Fruit fly (Drosophila melanogaster): Measurements from ENCODE around the gene Ttc19.

Gene Ttc19

DNA sequence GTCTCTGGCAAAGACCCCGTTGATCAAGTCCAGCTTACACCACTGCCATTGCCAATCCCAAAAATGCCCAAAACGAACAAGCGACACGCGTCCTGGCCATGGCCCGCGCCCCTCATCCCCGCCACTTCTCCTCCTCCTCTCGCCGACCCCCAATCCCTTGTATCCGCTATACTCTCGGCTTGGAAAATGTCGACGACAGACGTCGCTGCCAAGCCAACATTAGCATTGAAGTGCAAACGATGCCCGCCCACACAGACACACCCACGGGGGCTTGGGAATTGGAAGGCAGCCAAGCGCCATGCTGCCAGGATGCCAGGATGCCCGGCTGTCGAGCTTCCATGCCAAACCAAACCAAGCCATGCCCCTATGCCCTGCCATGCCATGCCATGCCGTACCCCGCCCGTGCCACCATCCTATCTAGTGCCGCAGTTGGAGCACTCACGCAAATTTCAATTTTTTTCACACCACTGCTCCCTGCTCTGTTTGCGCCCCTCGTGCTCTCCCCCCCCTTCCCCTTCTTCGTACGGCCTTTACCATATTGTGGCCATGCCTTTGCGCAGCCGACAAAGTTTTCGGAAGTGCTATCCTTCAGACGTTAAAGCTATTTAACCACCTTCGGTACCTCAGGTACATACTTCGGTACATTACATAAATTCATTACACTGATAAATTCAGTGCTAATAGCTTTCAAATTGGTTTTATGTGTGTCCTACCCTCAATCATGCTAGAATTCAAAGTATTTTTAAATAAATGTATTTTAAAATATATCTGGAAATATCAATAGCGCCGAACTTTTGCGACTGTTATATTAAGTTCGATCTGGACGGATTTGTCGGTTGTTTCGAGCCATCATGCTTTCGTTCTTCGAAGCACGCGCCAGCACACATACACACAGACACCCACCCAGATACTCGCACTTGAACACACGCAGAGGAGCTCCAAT is 23.4 kb downstream of the Ttc19 start (continued):
- peak; percentile 57 for TF ChIP-seq CG11762 (GFP tag; optimal IDR thresholded peaks at IDR 0.05; ENCODE audit: insufficient read depth)
- peak; percentile 71 for TF ChIP-seq Hr4 (GFP tag; optimal IDR thresholded peaks at IDR 0.05)
- TF ChIP-seq CG1621 (tag; optimal IDR thresholded peaks at IDR 0.05), result peak; percentile 81
- peak; percentile 92 to 96 for TF ChIP-seq ss (GFP tag; optimal IDR thresholded peaks at IDR 0.05)
- TF ChIP-seq Sox14 (GFP tag; optimal IDR thresholded peaks at IDR 0.05), result peak; percentile 88
- TF ChIP-seq eg (GFP tag; IDR thresholded peaks at IDR 0.05), result peak; percentile 53; the same call in 2 of the 3 replicates
- TF ChIP-seq CG8319 (GFP tag; optimal IDR thresholded peaks at IDR 0.05), result peak; percentile 56
- TF ChIP-seq net (GFP tag; optimal IDR thresholded peaks at IDR 0.05), result peak; percentile 72
- TF ChIP-seq topi (GFP tag; optimal IDR thresholded peaks at IDR 0.05), result peak; percentile 81
- peak; percentile 65 for TF ChIP-seq CG4318 (GFP tag; optimal IDR thresholded peaks at IDR 0.05)
- TF ChIP-seq dsx (GFP tag; optimal IDR thresholded peaks at IDR 0.05; ENCODE audit: poor library complexity, severe bottlenecking), result peak; percentile 84
- peak; percentile 61 for TF ChIP-seq Blimp-1 (GFP tag; optimal IDR thresholded peaks at IDR 0.05)
- TF ChIP-seq CG3032 (tag; optimal IDR thresholded peaks at IDR 0.05), result peak; percentile 90
- TF ChIP-seq Smox (GFP tag; optimal IDR thresholded peaks at IDR 0.05), result peak; percentile 78
- TF ChIP-seq pdm3 (GFP tag; optimal IDR thresholded peaks at IDR 0.05), result peak; percentile 84
- TF ChIP-seq CG6276 (GFP tag; optimal IDR thresholded peaks at IDR 0.05), result peak; percentile 72
- peak; percentile 84 for TF ChIP-seq OdsH (GFP tag; optimal IDR thresholded peaks at IDR 0.05)
- TF ChIP-seq fkh (GFP tag; optimal IDR thresholded peaks at IDR 0.05), result peak; percentile 29
- peak; percentile 72 for TF ChIP-seq CG31627 (GFP tag; optimal IDR thresholded peaks at IDR 0.05)
- TF ChIP-seq fd59A (GFP tag; optimal IDR thresholded peaks at IDR 0.05), result peak; percentile 87
- peak; percentile 71 for TF ChIP-seq cyc (GFP tag; optimal IDR thresholded peaks at IDR 0.05)
- TF ChIP-seq Ets21C (GFP tag; optimal IDR thresholded peaks at IDR 0.05), result peak; percentile 65
- peak; percentile 84 for TF ChIP-seq Met (GFP tag; optimal IDR thresholded peaks at IDR 0.05)

DNA sequence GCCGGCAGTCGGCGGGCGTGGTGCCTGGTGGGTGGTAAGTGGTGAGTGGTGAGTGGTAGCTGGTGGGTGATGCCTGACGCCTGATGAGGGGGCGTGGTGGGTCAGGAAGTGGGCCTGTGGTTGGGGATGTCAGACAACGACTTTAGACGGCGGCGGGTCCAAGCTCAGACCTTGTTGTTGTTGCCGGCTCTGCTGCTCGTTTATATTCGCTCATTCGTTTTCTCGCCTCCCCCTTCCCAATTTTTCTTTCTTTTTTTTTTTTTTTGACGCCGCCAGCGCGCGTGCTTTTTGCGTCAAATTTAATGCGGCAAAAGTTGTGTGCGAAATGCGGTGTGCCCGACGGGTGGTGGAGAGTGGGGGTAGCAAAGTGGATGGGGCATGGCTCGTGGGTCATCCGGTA is 25.3 kb downstream of the Ttc19 start:
- no peak for TF ChIP-seq Sox14 (GFP tag; optimal IDR thresholded peaks at IDR 0.05)
- TF ChIP-seq Hr39 (GFP tag; optimal IDR thresholded peaks at IDR 0.05), result no peak

DNA sequence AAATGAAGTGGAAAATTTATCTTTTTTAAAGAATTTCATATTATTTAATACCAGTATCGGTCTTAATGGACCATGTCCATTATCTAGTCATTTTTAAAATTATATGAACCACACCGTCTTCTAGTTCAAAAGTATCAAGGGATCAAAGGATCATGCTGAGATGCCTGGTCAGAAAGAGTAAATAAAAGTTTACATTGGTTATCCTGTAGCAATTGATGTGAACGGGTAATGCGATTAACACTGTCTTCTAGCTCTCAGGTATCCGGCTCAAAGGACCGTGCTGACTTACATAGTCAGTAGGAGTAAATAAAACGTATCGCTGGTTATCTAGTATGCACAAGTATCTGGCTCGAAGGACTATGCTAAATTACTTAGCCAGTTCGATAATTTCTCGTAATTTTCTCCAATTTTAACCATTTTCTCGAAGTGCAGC is 25.8 kb downstream of the Ttc19 start:
- TF ChIP-seq lz (GFP tag; optimal IDR thresholded peaks at IDR 0.05) (peak; percentile 29), Smox (GFP tag; optimal IDR thresholded peaks at IDR 0.05) (peak; percentile 26), Sox102F (GFP tag; optimal IDR thresholded peaks at IDR 0.05) (no peak), Met (GFP tag; optimal IDR thresholded peaks at IDR 0.05) (peak; percentile 25), CG6808 (GFP tag; optimal IDR thresholded peaks at IDR 0.05) (peak; percentile 41), OdsH (GFP tag; optimal IDR thresholded peaks at IDR 0.05) (peak; percentile 8), Ets21C (GFP tag; optimal IDR thresholded peaks at IDR 0.05) (no peak), CG10631 (GFP tag; optimal IDR thresholded peaks at IDR 0.05) (peak; percentile 30), Hr39 (GFP tag; optimal IDR thresholded peaks at IDR 0.05) (peak; percentile 6), Hr4 (GFP tag; optimal IDR thresholded peaks at IDR 0.05) (peak; percentile 20), esn (GFP tag; optimal IDR thresholded peaks at IDR 0.05) (peak; percentile 21), Eip78C (GFP tag) (peak; percentile 66), Hr38 (GFP tag; optimal IDR thresholded peaks at IDR 0.05) (no peak), CG32006 (GFP tag; optimal IDR thresholded peaks at IDR 0.05) (peak; percentile 45), svp (GFP tag) (peak; percentile 62), CG3032 (tag; optimal IDR thresholded peaks at IDR 0.05) (peak; percentile 5), salr (GFP tag; optimal IDR thresholded peaks at IDR 0.05) (peak in 1 of 2 experiments; percentile 1), acj6 (GFP tag; optimal IDR thresholded peaks at IDR 0.05) (no peak)

Measured in whole organism, prepupa.